Worm (Caenorhabditis elegans) whole organism, L4 larva: ENCODE results near the gene C24H10.2.
A peak's percentile ranks its signal among the peaks of the same experiment; 100 is the strongest.

ENCODE experiments used
- aha-1 ChIP-seq: fragments of 150-350 bp; peaks from one replicate; lab custom pipeline; 2014; ENCODE audit warnings: missing biosample characterization, missing genetic modification characterization
- aly-2 ChIP-seq: sonication (generic microtip); optimal IDR thresholded peaks from 2 replicates; lab custom pipeline; 2018; ENCODE audit warnings: missing biosample characterization, missing genetic modification characterization
- attf-4 ChIP-seq: sonication (generic microtip); optimal IDR thresholded peaks from 3 replicates; lab custom pipeline; 2017; ENCODE audit warnings: missing biosample characterization, missing genetic modification characterization
- ceh-20 ChIP-seq: fragments of 200-800 bp; sonication (Bioruptor generic); IDR thresholded peaks from 2 replicates; pipeline ENCODE4 v1.3.6; 2022; ENCODE audit warnings: missing genetic modification reagents, missing genetic modification characterization, missing compliant biosample characterization
- ceh-32 ChIP-seq: sonication (generic microtip); optimal IDR thresholded peaks from 2 replicates; lab custom pipeline; 2016; ENCODE audit warnings: mild to moderate bottlenecking, missing genetic modification characterization, missing compliant biosample characterization; ENCODE audit not compliant: poor library complexity
- ceh-44 ChIP-seq: fragments of 200-800 bp; sonication (Bioruptor generic); IDR thresholded peaks from 2 replicates; pipeline ENCODE4 v1.3.6; 2022; ENCODE audit warnings: missing genetic modification reagents, missing genetic modification characterization, missing compliant biosample characterization
- ces-1 ChIP-seq: fragments of 150-350 bp; sonication (generic microtip); optimal IDR thresholded peaks from 4 replicates; lab custom pipeline; 2014; ENCODE audit warnings: missing biosample characterization, missing genetic modification reagents, missing genetic modification characterization
- cey-2 ChIP-seq: sonication (generic microtip); optimal IDR thresholded peaks from 3 replicates; lab custom pipeline; 2017; ENCODE audit warnings: missing genetic modification characterization, mild to moderate bottlenecking, missing compliant biosample characterization, antibody characterized with exemption, borderline replicate concordance; ENCODE audit not compliant: insufficient read depth
- ctbp-1 ChIP-seq: fragments of 200-800 bp; sonication (Bioruptor generic); IDR thresholded peaks from 2 replicates; pipeline ENCODE4 v1.3.6; 2022; ENCODE audit warnings: missing genetic modification reagents, missing genetic modification characterization, missing compliant biosample characterization
- daf-12 ChIP-seq: fragments of 150-350 bp; optimal IDR thresholded peaks from 2 replicates; lab custom pipeline; 2014; ENCODE audit warnings: missing biosample characterization, missing genetic modification reagents, missing genetic modification characterization
- daf-16 ChIP-seq, 3 experiments: sonication (generic microtip); optimal IDR thresholded peaks; 2 replicates each; lab custom pipeline; 2016 to 2017; ENCODE audit warnings: missing genetic modification characterization in 3 of 3, missing genetic modification reagents in 3 of 3, mild to moderate bottlenecking in 2 of 3, missing compliant biosample characterization in 2 of 3, missing biosample characterization in 1 of 3, moderate library complexity in 1 of 3
- daf-8 ChIP-seq: fragments of 200-800 bp; sonication (Bioruptor generic); IDR thresholded peaks from 2 replicates; pipeline ENCODE4 v1.3.6; 2022; ENCODE audit warnings: missing genetic modification characterization, missing compliant biosample characterization
- dmd-8 ChIP-seq: fragments of 200-800 bp; sonication (Bioruptor generic); IDR thresholded peaks from 2 replicates; pipeline ENCODE4 v1.3.6; 2022; ENCODE audit warnings: missing genetic modification characterization, missing compliant biosample characterization
- egl-43 ChIP-seq: fragments of 200-800 bp; sonication (Bioruptor generic); IDR thresholded peaks from 2 replicates; pipeline ENCODE4 v1.3.6; 2022; ENCODE audit warnings: missing genetic modification reagents, missing genetic modification characterization, missing compliant biosample characterization
- fkh-10 ChIP-seq: fragments of 150-350 bp; optimal IDR thresholded peaks from 2 replicates; lab custom pipeline; 2014; ENCODE audit warnings: missing biosample characterization, missing genetic modification reagents, missing genetic modification characterization
- gei-8 ChIP-seq: fragments of 200-800 bp; sonication (Bioruptor generic); optimal IDR thresholded peaks from 2 replicates; lab custom pipeline; 2018; ENCODE audit warnings: mild to moderate bottlenecking, missing genetic modification characterization, missing compliant biosample characterization
- hlh-11 ChIP-seq: fragments of 200-800 bp; sonication (Bioruptor generic); optimal IDR thresholded peaks from 2 replicates; lab custom pipeline; 2018; ENCODE audit warnings: mild to moderate bottlenecking, missing genetic modification characterization, missing compliant biosample characterization
- lin-15B ChIP-seq: fragments of 150-350 bp; sonication (generic microtip); optimal IDR thresholded peaks from 3 replicates; lab custom pipeline; 2014; ENCODE audit warnings: missing biosample characterization, missing genetic modification characterization
- lin-29 ChIP-seq: fragments of 200-800 bp; sonication (Bioruptor generic); IDR thresholded peaks from 2 replicates; pipeline ENCODE4 v1.3.6; 2022; ENCODE audit warnings: missing genetic modification reagents, missing genetic modification characterization, missing compliant biosample characterization
- lsy-2 ChIP-seq, 2 experiments: fragments of 150-350 bp in 1 of 2; sonication (generic microtip) in 1 of 2; optimal IDR thresholded peaks; 2 replicates each; lab custom pipeline; 2014 to 2017; ENCODE audit warnings: missing biosample characterization in 2 of 2, missing genetic modification characterization in 2 of 2
- mdt-29 ChIP-seq: fragments of 200-800 bp; sonication (Bioruptor generic); IDR thresholded peaks from 2 replicates; pipeline ENCODE4 v1.3.6; 2022; ENCODE audit warnings: missing genetic modification reagents, missing genetic modification characterization, missing compliant biosample characterization
- nhr-237 ChIP-seq: sonication (generic microtip); optimal IDR thresholded peaks from 2 replicates; lab custom pipeline; 2017; ENCODE audit warnings: missing biosample characterization, missing genetic modification characterization
- nhr-41 ChIP-seq: fragments of 200-800 bp; sonication (Bioruptor generic); IDR thresholded peaks from 2 replicates; pipeline ENCODE4 v1.3.6; 2022; ENCODE audit warnings: missing genetic modification reagents, missing genetic modification characterization, missing compliant biosample characterization
- nhr-77 ChIP-seq: fragments of 150-350 bp; optimal IDR thresholded peaks from 2 replicates; lab custom pipeline; 2014; ENCODE audit warnings: missing biosample characterization, missing genetic modification characterization
- pqm-1 ChIP-seq: sonication (generic microtip); optimal IDR thresholded peaks from 2 replicates; lab custom pipeline; 2017; ENCODE audit warnings: missing biosample characterization, missing genetic modification characterization
- set-16 ChIP-seq: fragments of 200-800 bp; sonication (Bioruptor generic); IDR thresholded peaks from 2 replicates; pipeline ENCODE4 v1.3.6; 2022; ENCODE audit warnings: missing genetic modification reagents, missing genetic modification characterization, missing compliant biosample characterization
- unc-62 ChIP-seq, 3 experiments: fragments of 150-350 bp in 1 of 3; sonication (generic microtip); optimal IDR thresholded peaks in 2 of 3; peaks in 1 of 3; 1 replicate in 1 of 3; 2 replicates in 2 of 3; lab custom pipeline; 2014 to 2017; ENCODE audit warnings: missing biosample characterization in 3 of 3, missing genetic modification characterization in 3 of 3, missing genetic modification reagents in 3 of 3, missing genotype in 1 of 3
- zfp-2 ChIP-seq: sonication (generic microtip); optimal IDR thresholded peaks from 2 replicates; lab custom pipeline; 2016; ENCODE audit warnings: mild to moderate bottlenecking, missing genetic modification characterization, missing compliant biosample characterization
- ztf-7 ChIP-seq: fragments of 150-350 bp; optimal IDR thresholded peaks from 2 replicates; lab custom pipeline; 2014; ENCODE audit warnings: missing biosample characterization, missing genetic modification characterization

The C24H10.2 gene

ce11 chrX:5024300-5024699 lies 40.1 kb upstream of the C24H10.2 start, which contains the start of gene ZC449.1:
Gene ZC449.1, plus strand, starts transcription at chrX:5024420.
- peak in 1 of 2 experiments; percentile 17 for TF ChIP-seq unc-62 (GFP tag; optimal IDR thresholded peaks at IDR 0.05 in 1 of 2; lab: Kevin White, UChicago)
- no peak for TF ChIP-seq unc-62 (tag; optimal IDR thresholded peaks at IDR 0.05; lab: Kevin White, UChicago)
- no peak for TF ChIP-seq nhr-237 (tag; lab: Kevin White, UChicago)

ce11 chrX:5026461-5026860 lies 37.9 kb upstream of the C24H10.2 start:
- TF ChIP-seq ces-1 (no peak), egl-43 (GFP tag; lab: Robert Waterston, UW) (no peak), mdt-29 (GFP tag; lab: Robert Waterston, UW) (no peak), aly-2 (no peak), lin-15B (tag; lab: Kevin White, UChicago) (no peak), ctbp-1 (no peak), nhr-41 (GFP tag; lab: Robert Waterston, UW) (no peak), ztf-7 (no peak), set-16 (GFP tag; lab: Robert Waterston, UW) (no peak), zfp-2 (no peak), ceh-44 (GFP tag; lab: Robert Waterston, UW) (no peak), nhr-77 (tag; lab: Kevin White, UChicago) (no peak), daf-12 (tag; lab: Kevin White, UChicago) (no peak), pqm-1 (no peak), dmd-8 (GFP tag; lab: Robert Waterston, UW) (no peak), nhr-237 (tag; lab: Kevin White, UChicago) (no peak)

ce11 chrX:5027923-5028592 lies 36.3 kb upstream of the C24H10.2 start:
- peak in 1 of 2 experiments; percentile 1 for TF ChIP-seq daf-16 (GFP tag; optimal IDR thresholded peaks at IDR 0.05; lab: Kevin White, UChicago)
- no peak for TF ChIP-seq daf-16 (tag; optimal IDR thresholded peaks at IDR 0.05; lab: Kevin White, UChicago)
- TF ChIP-seq ceh-20 (GFP tag; lab: Robert Waterston, UW): peak; percentile 41; the same call in 1 of the 2 replicates
- TF ChIP-seq ces-1: peak; percentile 78
- peak in 1 of 2 experiments; percentile 97 for TF ChIP-seq unc-62 (GFP tag; optimal IDR thresholded peaks at IDR 0.05 in 1 of 2; lab: Kevin White, UChicago)
- TF ChIP-seq unc-62 (tag; optimal IDR thresholded peaks at IDR 0.05; lab: Kevin White, UChicago): no peak
- no peak for TF ChIP-seq gei-8 (GFP tag; lab: Kevin White, UChicago)
- peak; percentile 2 for TF ChIP-seq hlh-11

ce11 chrX:5028593-5028955 lies 35.8 kb upstream of the C24H10.2 start:
- 0 out of 2 replicates have a peak, but pooled peaks have one; percentile 3 for TF ChIP-seq ceh-20 (GFP tag; lab: Robert Waterston, UW)
- TF ChIP-seq attf-4 (tag; lab: Kevin White, UChicago): no peak
- TF ChIP-seq ces-1: peak; percentile 66
- no peak for TF ChIP-seq lin-29 (GFP tag; lab: Robert Waterston, UW)

ce11 chrX:5031742-5032141 lies 32.7 kb upstream of the C24H10.2 start:
- TF ChIP-seq unc-62 (GFP tag; optimal IDR thresholded peaks at IDR 0.05 in 1 of 2; lab: Kevin White, UChicago): no peak
- TF ChIP-seq unc-62 (tag; optimal IDR thresholded peaks at IDR 0.05; lab: Kevin White, UChicago): no peak
- TF ChIP-seq lsy-2 (tag; optimal IDR thresholded peaks at IDR 0.05; lab: Kevin White, UChicago): peak in 1 of 2 experiments; percentile 24
- TF ChIP-seq ces-1: peak; percentile 74
- TF ChIP-seq ctbp-1: peak; percentile 47; the same call in 1 of the 2 replicates
- peak; percentile 79 for TF ChIP-seq fkh-10 (GFP tag; lab: Kevin White, UChicago)
- TF ChIP-seq aha-1 (tag; lab: Kevin White, UChicago): peak; percentile 48
- no peak for TF ChIP-seq daf-8 (GFP tag; lab: Robert Waterston, UW)

- TF ChIP-seq cey-2 (tag; lab: Kevin White, UChicago): no peak
- no peak for TF ChIP-seq ceh-32 (tag; lab: Kevin White, UChicago)
- no peak for TF ChIP-seq daf-16 (GFP tag; optimal IDR thresholded peaks at IDR 0.05; lab: Kevin White, UChicago)
- no peak for TF ChIP-seq daf-16 (tag; optimal IDR thresholded peaks at IDR 0.05; lab: Kevin White, UChicago)
- peak in 1 of 2 experiments; percentile 26 for TF ChIP-seq unc-62 (GFP tag; optimal IDR thresholded peaks at IDR 0.05 in 1 of 2; lab: Kevin White, UChicago)
- no peak for TF ChIP-seq unc-62 (tag; optimal IDR thresholded peaks at IDR 0.05; lab: Kevin White, UChicago)
- no peak for TF ChIP-seq set-16 (GFP tag; lab: Robert Waterston, UW)
- peak; percentile 43 for TF ChIP-seq aha-1 (tag; lab: Kevin White, UChicago)
Measured at ce11 chrX:5033868-5034267, 30.5 kb upstream of the C24H10.2 start, which contains the start of gene ZC449.4. Gene ZC449.4, minus strand, starts transcription at chrX:5033968.
